Fruit fly (Drosophila melanogaster) whole organism, prepupa: ENCODE measurements around the gene sordd2.
A peak's percentile ranks its signal among the peaks of the same experiment; 100 is the strongest.

Source experiments
- Blimp-1 ChIP-seq: fragments of 200-800 bp; sonication (Bioruptor generic); optimal IDR thresholded peaks from 3 replicates; lab custom pipeline; 2017; ENCODE audit warnings: missing biosample characterization, missing genetic modification characterization, mild to moderate bottlenecking, moderate library complexity, missing genetic modification reagents
- CG10669 ChIP-seq: fragments of 200-800 bp; sonication (Bioruptor generic); optimal IDR thresholded peaks from 3 replicates; lab custom pipeline; 2018; ENCODE audit warnings: missing biosample characterization, mild to moderate bottlenecking, missing genetic modification characterization, moderate library complexity
- CG11294 ChIP-seq: fragments of 200-800 bp; sonication (Bioruptor generic); IDR thresholded peaks from 2 replicates; pipeline ENCODE4 v1.3.6; 2022; ENCODE audit warnings: missing biosample characterization, missing genetic modification characterization
- CG11762 ChIP-seq: fragments of 200-800 bp; sonication (Bioruptor generic); optimal IDR thresholded peaks from 3 replicates; lab custom pipeline; 2016; ENCODE audit warnings: missing biosample characterization, missing genetic modification characterization; ENCODE audit not compliant: insufficient read depth
- CG11902 ChIP-seq: fragments of 200-800 bp; sonication (Bioruptor generic); optimal IDR thresholded peaks from 3 replicates; lab custom pipeline; 2016; ENCODE audit warnings: missing biosample characterization, missing genetic modification characterization
- CG15336 ChIP-seq: fragments of 200-800 bp; sonication (Bioruptor generic); IDR thresholded peaks from 2 replicates; pipeline ENCODE4 v1.3.6; 2022; ENCODE audit warnings: missing biosample characterization, missing genetic modification characterization
- CG1621 ChIP-seq: fragments of 200-800 bp; sonication (Bioruptor generic); optimal IDR thresholded peaks from 3 replicates; lab custom pipeline; 2018; ENCODE audit warnings: missing biosample characterization, mild to moderate bottlenecking, missing genetic modification characterization
- CG16779 ChIP-seq: fragments of 200-800 bp; sonication (Bioruptor generic); optimal IDR thresholded peaks from 3 replicates; lab custom pipeline; 2017; ENCODE audit warnings: missing biosample characterization, mild to moderate bottlenecking, missing genetic modification characterization
- CG3032 ChIP-seq: fragments of 200-800 bp; optimal IDR thresholded peaks from 2 replicates; lab custom pipeline; 2019; ENCODE audit warnings: missing biosample characterization, mild to moderate bottlenecking, missing genetic modification characterization, moderate library complexity
- CG6163 ChIP-seq: fragments of 200-800 bp; sonication (Bioruptor generic); IDR thresholded peaks from 3 replicates; pipeline ENCODE4 v1.3.6; 2022; ENCODE audit warnings: missing biosample characterization, missing genetic modification characterization
- CG6276 ChIP-seq: fragments of 200-800 bp; sonication (Bioruptor generic); optimal IDR thresholded peaks from 2 replicates; lab custom pipeline; 2017; ENCODE audit warnings: missing biosample characterization, mild to moderate bottlenecking, missing genetic modification characterization
- CG6792 ChIP-seq: fragments of 200-800 bp; sonication (Bioruptor generic); optimal IDR thresholded peaks from 3 replicates; lab custom pipeline; 2016; ENCODE audit warnings: missing biosample characterization, missing genetic modification characterization
- CG6808 ChIP-seq: fragments of 200-800 bp; sonication (Bioruptor generic); optimal IDR thresholded peaks from 3 replicates; lab custom pipeline; 2017; ENCODE audit warnings: missing biosample characterization, missing genetic modification characterization, mild to moderate bottlenecking, moderate library complexity, missing genetic modification reagents
- CG6854 ChIP-seq: fragments of 200-800 bp; sonication (Bioruptor generic); optimal IDR thresholded peaks from 2 replicates; lab custom pipeline; 2017; ENCODE audit warnings: missing biosample characterization, mild to moderate bottlenecking, missing genetic modification characterization
- CG7368 ChIP-seq: fragments of 200-800 bp; sonication (Bioruptor generic); optimal IDR thresholded peaks from 3 replicates; lab custom pipeline; 2016; ENCODE audit warnings: missing biosample characterization, missing genetic modification characterization
- CG8119 ChIP-seq: fragments of 200-800 bp; sonication (Bioruptor generic); IDR thresholded peaks from 3 replicates; pipeline ENCODE4 v1.3.6; 2022; ENCODE audit warnings: missing biosample characterization, missing genetic modification characterization
- CG8319 ChIP-seq: fragments of 200-800 bp; sonication (Bioruptor generic); optimal IDR thresholded peaks from 3 replicates; lab custom pipeline; 2016; ENCODE audit warnings: missing biosample characterization, missing genetic modification characterization
- CG8632 ChIP-seq: fragments of 200-800 bp; sonication (Bioruptor generic); optimal IDR thresholded peaks from 3 replicates; lab custom pipeline; 2016; ENCODE audit warnings: missing biosample characterization, missing genetic modification characterization
- CG9139 ChIP-seq: fragments of 200-800 bp; sonication (Bioruptor generic); optimal IDR thresholded peaks from 3 replicates; lab custom pipeline; 2017; ENCODE audit warnings: missing biosample characterization, mild to moderate bottlenecking, missing genetic modification characterization
- Eip78C ChIP-seq: fragments of 200-800 bp; sonication (Bioruptor generic); peaks from one replicate; lab custom pipeline; 2016; ENCODE audit warnings: missing biosample characterization, missing genetic modification characterization
- Eip93F ChIP-seq: fragments of 200-800 bp; sonication (Bioruptor generic); optimal IDR thresholded peaks from 2 replicates; lab custom pipeline; 2016; ENCODE audit warnings: missing biosample characterization, mild to moderate bottlenecking, missing genetic modification characterization
- Ets21C ChIP-seq: fragments of 200-800 bp; sonication (Bioruptor generic); optimal IDR thresholded peaks from 3 replicates; lab custom pipeline; 2016; ENCODE audit warnings: missing biosample characterization, missing genetic modification characterization
- Gug ChIP-seq: fragments of 200-800 bp; sonication (Bioruptor generic); IDR thresholded peaks from 2 replicates; pipeline ENCODE4 v1.3.6; 2022; ENCODE audit warnings: missing biosample characterization, missing genetic modification characterization
- Hr38 ChIP-seq: sonication (Bioruptor generic); optimal IDR thresholded peaks from 2 replicates; lab custom pipeline; 2016; ENCODE audit warnings: missing biosample characterization, missing genetic modification characterization
- Hr4 ChIP-seq: fragments of 200-800 bp; sonication (Bioruptor generic); optimal IDR thresholded peaks from 3 replicates; lab custom pipeline; 2016; ENCODE audit warnings: missing biosample characterization, missing genetic modification characterization
- Lpt ChIP-seq: fragments of 200-800 bp; sonication (Bioruptor generic); optimal IDR thresholded peaks from 3 replicates; lab custom pipeline; 2016; ENCODE audit warnings: missing biosample characterization, missing genetic modification characterization
- Met ChIP-seq: fragments of 200-800 bp; sonication (Bioruptor generic); optimal IDR thresholded peaks from 3 replicates; lab custom pipeline; 2016; ENCODE audit warnings: missing biosample characterization, missing genetic modification characterization
- OdsH ChIP-seq: fragments of 200-800 bp; sonication (Bioruptor generic); optimal IDR thresholded peaks from 3 replicates; lab custom pipeline; 2016; ENCODE audit warnings: missing biosample characterization, missing genetic modification characterization
- Smox ChIP-seq: fragments of 200-800 bp; sonication (Bioruptor generic); optimal IDR thresholded peaks from 3 replicates; lab custom pipeline; 2016; ENCODE audit warnings: missing biosample characterization, missing genetic modification characterization
- Sox102F ChIP-seq: fragments of 200-800 bp; sonication (Bioruptor generic); optimal IDR thresholded peaks from 2 replicates; lab custom pipeline; 2016; ENCODE audit warnings: missing biosample characterization, mild to moderate bottlenecking, missing genetic modification characterization
- Sox14 ChIP-seq: fragments of 200-800 bp; sonication (Bioruptor generic); optimal IDR thresholded peaks from 3 replicates; lab custom pipeline; 2016; ENCODE audit warnings: missing biosample characterization, missing genetic modification characterization
- achi ChIP-seq: fragments of 200-800 bp; sonication (Bioruptor generic); optimal IDR thresholded peaks from 3 replicates; lab custom pipeline; 2016; ENCODE audit warnings: missing biosample characterization, missing genetic modification characterization
- acj6 ChIP-seq: fragments of 200-800 bp; sonication (Bioruptor generic); optimal IDR thresholded peaks from 3 replicates; lab custom pipeline; 2016; ENCODE audit warnings: missing biosample characterization, missing genetic modification characterization
- dac ChIP-seq: fragments of 200-800 bp; sonication (Bioruptor generic); optimal IDR thresholded peaks from 2 replicates; lab custom pipeline; 2017; ENCODE audit warnings: missing biosample characterization, mild to moderate bottlenecking, missing genetic modification characterization
- dsx ChIP-seq: fragments of 200-800 bp; optimal IDR thresholded peaks from 3 replicates; lab custom pipeline; 2019; ENCODE audit warnings: missing biosample characterization, mild to moderate bottlenecking, missing genetic modification characterization, moderate library complexity; ENCODE audit not compliant: poor library complexity, severe bottlenecking
- lz ChIP-seq: fragments of 200-800 bp; sonication (Bioruptor generic); optimal IDR thresholded peaks from 3 replicates; lab custom pipeline; 2016; ENCODE audit warnings: missing biosample characterization, missing genetic modification characterization
- net ChIP-seq: fragments of 200-800 bp; sonication (Bioruptor generic); optimal IDR thresholded peaks from 3 replicates; lab custom pipeline; 2016; ENCODE audit warnings: missing biosample characterization, missing genetic modification characterization
- pdm3 ChIP-seq: fragments of 200-800 bp; sonication (Bioruptor generic); optimal IDR thresholded peaks from 3 replicates; lab custom pipeline; 2016; ENCODE audit warnings: missing biosample characterization, missing genetic modification characterization
- salr ChIP-seq, 2 experiments: fragments of 200-800 bp; sonication (Bioruptor generic); optimal IDR thresholded peaks; 3 replicates each; lab custom pipeline; 2016 to 2018; ENCODE audit warnings: missing biosample characterization in 2 of 2, missing genetic modification characterization in 2 of 2, mild to moderate bottlenecking in 1 of 2
- spab ChIP-seq: fragments of 200-800 bp; sonication (Bioruptor generic); optimal IDR thresholded peaks from 2 replicates; lab custom pipeline; 2017; ENCODE audit warnings: missing biosample characterization, mild to moderate bottlenecking, missing genetic modification characterization, missing genetic modification reagents
- ss ChIP-seq, 2 experiments: fragments of 200-800 bp; sonication (Bioruptor generic); optimal IDR thresholded peaks; 2 replicates in 1 of 2; 3 replicates in 1 of 2; lab custom pipeline; 2017 to 2018; ENCODE audit warnings: mild to moderate bottlenecking in 2 of 2, missing biosample characterization in 2 of 2, missing genetic modification characterization in 2 of 2, moderate library complexity in 1 of 2
- svp ChIP-seq: fragments of 200-800 bp; sonication (Bioruptor generic); peaks from one replicate; lab custom pipeline; 2016; ENCODE audit warnings: missing biosample characterization, missing genetic modification characterization
- topi ChIP-seq: fragments of 200-800 bp; sonication (Bioruptor generic); optimal IDR thresholded peaks from 3 replicates; lab custom pipeline; 2016; ENCODE audit warnings: missing biosample characterization, missing genetic modification characterization
- vri ChIP-seq: fragments of 200-800 bp; sonication (Bioruptor generic); optimal IDR thresholded peaks from 3 replicates; lab custom pipeline; 2016; ENCODE audit warnings: missing biosample characterization, mild to moderate bottlenecking, missing genetic modification characterization

sordd2 gene

DNA sequence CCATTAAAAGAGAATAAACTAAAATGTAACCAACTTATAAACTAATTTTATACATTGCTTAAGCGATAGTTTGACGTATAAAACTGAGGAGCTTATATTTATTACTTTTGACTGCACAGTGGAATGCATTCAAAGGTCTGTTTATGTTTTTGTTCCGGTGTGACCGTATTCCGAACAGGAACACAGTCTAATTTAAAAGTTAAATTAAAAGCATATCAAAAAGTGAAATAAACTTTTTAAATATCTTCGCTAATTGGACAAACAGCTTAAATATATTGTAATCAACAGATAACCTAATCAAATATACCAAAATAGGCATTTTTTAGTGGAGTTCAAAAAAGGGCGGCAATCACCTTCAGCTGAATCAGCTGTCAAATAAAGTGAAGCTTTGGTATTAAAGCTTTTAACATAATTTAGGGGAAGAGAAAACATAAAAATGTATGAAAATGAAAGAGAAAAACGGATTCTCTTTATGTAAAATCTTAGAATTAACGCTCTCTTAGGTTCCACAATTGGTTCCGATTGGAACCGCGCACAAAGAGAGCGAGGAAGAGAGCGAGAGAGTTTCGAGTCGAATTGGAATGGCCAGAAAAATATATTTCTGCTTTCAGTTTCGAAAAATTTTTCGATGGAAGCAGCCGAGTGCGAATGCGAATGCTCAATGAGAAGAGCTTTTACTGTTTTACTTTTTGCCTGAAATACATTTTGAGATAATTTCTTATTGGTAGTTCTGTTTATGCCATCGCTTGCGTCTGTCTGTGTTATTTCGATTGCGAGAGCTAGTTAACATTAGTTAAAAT is 5.0 kb upstream of the sordd2 start, which contains the start of the genes PGRP-LE and sd:
PGRP-LE (minus strand) TSS at position 117 of the 800 bp plus-strand sequence.
sd (plus strand) TSS at position 607 of the 800 bp plus-strand sequence.
- peak; percentile 53 for TF ChIP-seq svp
- no peak for TF ChIP-seq acj6 (GFP tag; lab: Kevin White, UChicago)
- 0 out of 3 replicates have a peak, but pooled peaks have one; percentile 14 for TF ChIP-seq CG8119 (GFP tag; lab: Robert Waterston, UW)
- TF ChIP-seq Eip93F (GFP tag; lab: Kevin White, UChicago) = no peak
- TF ChIP-seq OdsH (GFP tag; lab: Kevin White, UChicago) = peak; percentile 11
- peak; percentile 71 for TF ChIP-seq Eip78C (GFP tag; lab: Kevin White, UChicago)
- TF ChIP-seq CG3032 (tag; lab: Kevin White, UChicago) = no peak
- TF ChIP-seq CG6854 = peak; percentile 56
- peak; percentile 30 for TF ChIP-seq CG6276 (GFP tag; lab: Kevin White, UChicago)
- TF ChIP-seq Lpt = no peak
- TF ChIP-seq Smox (GFP tag; lab: Kevin White, UChicago) = peak; percentile 13
- peak; percentile 29; the same call in 1 of the 3 replicates for TF ChIP-seq CG6163 (GFP tag; lab: Robert Waterston, UW)
- TF ChIP-seq achi (GFP tag; lab: Kevin White, UChicago) = peak; percentile 34
- peak; percentile 40 for TF ChIP-seq Sox102F (GFP tag; lab: Kevin White, UChicago)
- peak; percentile 22 for TF ChIP-seq Blimp-1
- TF ChIP-seq CG15336 = peak; percentile 29; the same call in 1 of the 2 replicates
- TF ChIP-seq CG9139 (GFP tag; lab: Kevin White, UChicago) = peak; percentile 34

DNA sequence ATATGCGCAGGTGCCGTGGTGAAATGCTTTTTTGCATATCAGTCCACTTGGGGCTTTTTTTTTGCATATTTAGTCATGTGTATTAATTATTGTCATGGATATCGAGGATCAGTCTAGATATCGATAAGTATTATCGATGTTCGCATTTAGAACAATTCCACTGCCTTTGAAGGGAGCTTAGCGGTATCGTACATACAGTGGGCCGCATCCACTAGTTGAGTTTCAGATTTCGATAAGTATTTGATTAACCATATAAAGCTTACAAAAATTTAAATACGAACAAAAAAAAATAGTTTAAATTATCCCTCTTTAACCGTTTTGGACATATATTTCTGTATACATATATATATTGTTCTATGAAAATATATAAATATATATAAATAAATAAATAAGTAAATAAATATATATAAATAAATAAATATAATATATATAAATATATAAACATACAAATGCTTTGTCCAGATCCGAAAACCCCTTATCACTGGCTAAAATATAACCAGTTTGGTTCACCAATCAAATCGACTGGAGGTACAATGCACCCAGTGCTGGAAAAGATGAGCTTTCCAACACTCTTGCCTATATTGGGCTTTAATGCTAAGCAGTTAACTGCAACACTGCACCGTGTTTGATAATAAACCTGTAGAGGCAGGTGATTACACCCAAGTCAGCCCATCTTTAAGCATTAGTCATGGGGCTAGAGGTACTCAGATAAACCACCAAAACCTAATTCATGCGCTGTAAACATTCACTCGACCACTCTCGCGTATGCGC is 4.1 kb upstream of the sordd2 start:
- TF ChIP-seq vri (GFP tag; lab: Kevin White, UChicago) = peak; percentile 52
- no peak for TF ChIP-seq CG7368 (GFP tag; lab: Kevin White, UChicago)
- no peak for TF ChIP-seq Hr38 (GFP tag; lab: Kevin White, UChicago)
- TF ChIP-seq CG11902 = no peak
- no peak for TF ChIP-seq Eip93F (GFP tag; lab: Kevin White, UChicago)
- TF ChIP-seq CG1621 (tag; lab: Kevin White, UChicago) = no peak
- TF ChIP-seq CG8632 (GFP tag; lab: Kevin White, UChicago) = peak; percentile 14
- no peak for TF ChIP-seq salr (GFP tag; optimal IDR thresholded peaks at IDR 0.05; lab: Kevin White, UChicago)
- no peak for TF ChIP-seq Blimp-1
- TF ChIP-seq CG6854 = no peak
- no peak for TF ChIP-seq Met
- TF ChIP-seq dsx (GFP tag; lab: Kevin White, UChicago) = peak; percentile 23
- no peak for TF ChIP-seq CG10669 (GFP tag; lab: Kevin White, UChicago)
- no peak for TF ChIP-seq Hr4 (GFP tag; lab: Kevin White, UChicago)
- peak; percentile 21 for TF ChIP-seq Sox14 (GFP tag; lab: Kevin White, UChicago)
- TF ChIP-seq dac (GFP tag; lab: Kevin White, UChicago) = no peak
- no peak for TF ChIP-seq Gug
- no peak for TF ChIP-seq pdm3 (GFP tag; lab: Kevin White, UChicago)
- no peak for TF ChIP-seq CG11294
- TF ChIP-seq CG8119 (GFP tag; lab: Robert Waterston, UW) = no peak
- TF ChIP-seq topi (GFP tag; lab: Kevin White, UChicago) = no peak
- TF ChIP-seq Smox (GFP tag; lab: Kevin White, UChicago) = no peak
- no peak for TF ChIP-seq CG8319 (GFP tag; lab: Kevin White, UChicago)
- TF ChIP-seq CG16779 (tag; lab: Kevin White, UChicago) = no peak
- TF ChIP-seq acj6 (GFP tag; lab: Kevin White, UChicago) = peak; percentile 14
- TF ChIP-seq CG15336 = no peak
- no peak for TF ChIP-seq Ets21C
- no peak for TF ChIP-seq net (GFP tag; lab: Kevin White, UChicago)
- TF ChIP-seq achi (GFP tag; lab: Kevin White, UChicago) = peak; percentile 38
- peak; percentile 68 for TF ChIP-seq svp
- TF ChIP-seq CG6792 (GFP tag; lab: Kevin White, UChicago) = no peak
- TF ChIP-seq CG11762 (GFP tag; lab: Kevin White, UChicago) = no peak
- TF ChIP-seq spab (GFP tag; lab: Kevin White, UChicago) = no peak
- TF ChIP-seq Eip78C (GFP tag; lab: Kevin White, UChicago) = peak; percentile 12
- no peak for TF ChIP-seq ss (GFP tag; optimal IDR thresholded peaks at IDR 0.05; lab: Kevin White, UChicago)
- peak; percentile 26 for TF ChIP-seq CG6276 (GFP tag; lab: Kevin White, UChicago)
- TF ChIP-seq lz (GFP tag; lab: Kevin White, UChicago) = peak; percentile 9
- TF ChIP-seq CG6808 (GFP tag; lab: Kevin White, UChicago) = no peak
- TF ChIP-seq CG3032 (tag; lab: Kevin White, UChicago) = peak; percentile 28
- TF ChIP-seq OdsH (GFP tag; lab: Kevin White, UChicago) = peak; percentile 23
